Fruit fly (Drosophila melanogaster): Measurements from ENCODE around the gene Prosbeta3.

Prosbeta3 gene

dm6 chr3R:9051937-9052680 is 46.1 kb upstream of the Prosbeta3 start, which contains the start of gene Kdm2:
Kdm2 (plus strand) TSS chr3R:9052495.
- TF ChIP-seq kay (GFP tag; ENCODE audit: borderline replicate concordance) (peak; percentile 59), CG1620 (GFP tag; optimal IDR thresholded peaks at IDR 0.05) (peak; percentile 49), CG7101 (tag; optimal IDR thresholded peaks at IDR 0.05) (peak; percentile 55), CG12768 (GFP tag; optimal IDR thresholded peaks at IDR 0.05) (peak; percentile 2), CG11617 (GFP tag; optimal IDR thresholded peaks at IDR 0.05) (no peak), cic (GFP tag; optimal IDR thresholded peaks at IDR 0.05) (peak; percentile 2), CG5204 (GFP tag; optimal IDR thresholded peaks at IDR 0.05) (no peak), bab1 (GFP tag; optimal IDR thresholded peaks at IDR 0.05) (peak; percentile 47), pad (GFP tag; optimal IDR thresholded peaks at IDR 0.05) (no peak), tj (GFP tag; optimal IDR thresholded peaks at IDR 0.05) (peak; percentile 14), toe (GFP tag; optimal IDR thresholded peaks at IDR 0.05) (no peak), CG7045 (GFP tag; optimal IDR thresholded peaks at IDR 0.05) (no peak), CG33017 (tag; optimal IDR thresholded peaks at IDR 0.05) (peak; percentile 49), Mnt (GFP tag; optimal IDR thresholded peaks at IDR 0.05) (peak; percentile 3)

dm6 chr3R:9050519-9051119 is 44.6 kb upstream of the Prosbeta3 start, which contains the start of gene Nmdmc:
Nmdmc (minus strand) TSS chr3R:9050555.
- peak; percentile 3 for TF ChIP-seq cic (GFP tag; optimal IDR thresholded peaks at IDR 0.05)
- TF ChIP-seq bab1 (GFP tag; optimal IDR thresholded peaks at IDR 0.05) = peak; percentile 19
- TF ChIP-seq Mnt (GFP tag; optimal IDR thresholded peaks at IDR 0.05) = no peak

- TF ChIP-seq Mnt (GFP tag; optimal IDR thresholded peaks at IDR 0.05) (peak; percentile 32), cnc (optimal IDR thresholded peaks at IDR 0.05) (no peak)
Measured at dm6 chr3R:9049091-9049981, 43.3 kb upstream of the Prosbeta3 start.

dm6 chr3R:9048466-9049072 is 42.5 kb upstream of the Prosbeta3 start, which contains the start of gene Mst85C:
Mst85C (plus strand) TSS chr3R:9048645.
- TF ChIP-seq Mnt (GFP tag; optimal IDR thresholded peaks at IDR 0.05) = no peak
- peak; percentile 79 for TF ChIP-seq kay (GFP tag; ENCODE audit: borderline replicate concordance)
- no peak for TF ChIP-seq CG7101 (tag; optimal IDR thresholded peaks at IDR 0.05)
- TF ChIP-seq bab1 (GFP tag; optimal IDR thresholded peaks at IDR 0.05) = no peak
- TF ChIP-seq CG5204 (GFP tag; optimal IDR thresholded peaks at IDR 0.05) = no peak
- no peak for TF ChIP-seq Hr96 (GFP tag; optimal IDR thresholded peaks at IDR 0.05)
- no peak for TF ChIP-seq CG33017 (tag; optimal IDR thresholded peaks at IDR 0.05)
- TF ChIP-seq CG14711 (tag; optimal IDR thresholded peaks at IDR 0.05) = no peak
- TF ChIP-seq toe (GFP tag; optimal IDR thresholded peaks at IDR 0.05) = no peak
- TF ChIP-seq Crg-1 (GFP tag; optimal IDR thresholded peaks at IDR 0.05) = no peak
- TF ChIP-seq ovo (GFP tag; optimal IDR thresholded peaks at IDR 0.05) = no peak
- TF ChIP-seq CG11617 (GFP tag; optimal IDR thresholded peaks at IDR 0.05) = no peak
- peak; percentile 61 for TF ChIP-seq tj (GFP tag; optimal IDR thresholded peaks at IDR 0.05)
- TF ChIP-seq Clk (GFP tag; optimal IDR thresholded peaks at IDR 0.05) = no peak
- TF ChIP-seq CG7045 (GFP tag; optimal IDR thresholded peaks at IDR 0.05) = no peak
- no peak for TF ChIP-seq cnc (optimal IDR thresholded peaks at IDR 0.05)
- peak; percentile 52 for TF ChIP-seq cic (GFP tag; optimal IDR thresholded peaks at IDR 0.05)
- TF ChIP-seq CG1620 (GFP tag; optimal IDR thresholded peaks at IDR 0.05) = no peak
- TF ChIP-seq CG12768 (GFP tag; optimal IDR thresholded peaks at IDR 0.05) = peak; percentile 28
- TF ChIP-seq pad (GFP tag; optimal IDR thresholded peaks at IDR 0.05) = no peak

- TF ChIP-seq CG1620 (GFP tag; optimal IDR thresholded peaks at IDR 0.05) = no peak
- TF ChIP-seq CG7101 (tag; optimal IDR thresholded peaks at IDR 0.05) = peak; percentile 78
- no peak for TF ChIP-seq toe (GFP tag; optimal IDR thresholded peaks at IDR 0.05)
- peak; percentile 80 for TF ChIP-seq Crg-1 (GFP tag; optimal IDR thresholded peaks at IDR 0.05)
- peak in 1 of 2 experiments; percentile 13 for TF ChIP-seq cnc (optimal IDR thresholded peaks at IDR 0.05)
- no peak for TF ChIP-seq ovo (GFP tag; optimal IDR thresholded peaks at IDR 0.05)
- TF ChIP-seq cic (GFP tag; optimal IDR thresholded peaks at IDR 0.05) = peak; percentile 97
- peak; percentile 99 for TF ChIP-seq kay (GFP tag; ENCODE audit: borderline replicate concordance)
- TF ChIP-seq CG33017 (tag; optimal IDR thresholded peaks at IDR 0.05) = peak; percentile 64
- TF ChIP-seq CG5204 (GFP tag; optimal IDR thresholded peaks at IDR 0.05) = no peak
- TF ChIP-seq Clk (GFP tag; optimal IDR thresholded peaks at IDR 0.05) = peak; percentile 8
- TF ChIP-seq CG11617 (GFP tag; optimal IDR thresholded peaks at IDR 0.05) = peak; percentile 72
- peak; percentile 62 for TF ChIP-seq CG7045 (GFP tag; optimal IDR thresholded peaks at IDR 0.05)
- peak; percentile 74 for TF ChIP-seq CG14711 (tag; optimal IDR thresholded peaks at IDR 0.05)
- TF ChIP-seq tj (GFP tag; optimal IDR thresholded peaks at IDR 0.05) = no peak
- TF ChIP-seq bab1 (GFP tag; optimal IDR thresholded peaks at IDR 0.05) = peak; percentile 76
- no peak for TF ChIP-seq Hr96 (GFP tag; optimal IDR thresholded peaks at IDR 0.05)
- TF ChIP-seq Mnt (GFP tag; optimal IDR thresholded peaks at IDR 0.05) = peak; percentile 92
- peak; percentile 63 for TF ChIP-seq CG12768 (GFP tag; optimal IDR thresholded peaks at IDR 0.05)
- peak; percentile 41 for TF ChIP-seq pad (GFP tag; optimal IDR thresholded peaks at IDR 0.05)
Measured at dm6 chr3R:9047561-9048465, 41.8 kb upstream of the Prosbeta3 start, which contains the start of gene Rel. Rel (minus strand) TSS chr3R:9047977.

Measured in whole organism, adult.